Worm (Caenorhabditis elegans): ENCODE results near the gene inx-10.

inx-10 gene

ce11 chrV:9155616-9156015 is 51.7 kb downstream of the inx-10 start:
- TF ChIP-seq sox-4 (tag; optimal IDR thresholded peaks at IDR 0.05) = no peak
- TF ChIP-seq swsn-7 (tag; optimal IDR thresholded peaks at IDR 0.05) = no peak
- no peak for TF ChIP-seq lin-14 (GFP tag; optimal IDR thresholded peaks at IDR 0.05)
- no peak for TF ChIP-seq fkh-10 (GFP tag; optimal IDR thresholded peaks at IDR 0.05)
- no peak for TF ChIP-seq lin-35 (GFP tag; optimal IDR thresholded peaks at IDR 0.05)
- no peak for TF ChIP-seq hlh-17 (GFP tag; optimal IDR thresholded peaks at IDR 0.05; ENCODE audit: borderline replicate concordance)

DNA sequence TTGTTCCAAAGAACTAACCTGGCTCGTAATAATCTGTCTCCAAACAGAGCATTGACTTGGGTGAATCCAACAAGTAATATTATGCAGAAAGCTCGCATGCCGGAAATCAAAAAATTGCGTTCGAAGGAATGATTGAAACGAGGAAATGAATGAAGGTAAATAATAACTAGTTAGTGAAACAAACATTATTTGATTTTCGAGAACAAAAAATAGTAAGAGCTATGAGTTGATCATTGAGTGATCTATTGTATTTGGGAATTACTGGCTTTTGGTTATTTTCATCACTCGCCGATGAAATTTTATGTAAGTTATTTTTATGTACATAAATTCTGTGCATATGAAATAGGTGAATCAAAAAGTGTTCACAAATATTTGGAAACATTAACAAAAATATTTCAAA is 52.5 kb downstream of the inx-10 start, which contains the start of gene B0222.5:
TSS of gene B0222.5 (minus strand) at position 101 of the 400 bp plus-strand sequence.
- TF ChIP-seq aly-2 (tag; optimal IDR thresholded peaks at IDR 0.05) (no peak), mef-2 (tag; optimal IDR thresholded peaks at IDR 0.05) (no peak), unc-86 (tag; optimal IDR thresholded peaks at IDR 0.05) (no peak), nhr-84 (tag; optimal IDR thresholded peaks at IDR 0.05) (no peak), nhr-28 (tag; optimal IDR thresholded peaks at IDR 0.05) (no peak), unc-62 (GFP tag; optimal IDR thresholded peaks at IDR 0.05) (no peak), elt-2 (tag; optimal IDR thresholded peaks at IDR 0.05) (no peak), ces-1 (GFP tag; optimal IDR thresholded peaks at IDR 0.05) (no peak), ceh-8 (GFP tag; optimal IDR thresholded peaks at IDR 0.05) (no peak)
